Worm (Caenorhabditis elegans) whole organism, L3 larva: ENCODE measurements around the gene R102.2.

Experiments
- R02D3.7 ChIP-seq: fragments of 150-350 bp; optimal IDR thresholded peaks from 2 replicates; lab custom pipeline; 2014; ENCODE audit warnings: missing biosample characterization, missing genetic modification characterization
- ZK546.5 ChIP-seq: sonication (generic microtip); optimal IDR thresholded peaks from 2 replicates; lab custom pipeline; 2017; ENCODE audit warnings: missing biosample characterization, missing genetic modification characterization
- aly-2 ChIP-seq: fragments of 150-350 bp; optimal IDR thresholded peaks from 2 replicates; lab custom pipeline; 2014; ENCODE audit warnings: missing biosample characterization, missing genetic modification characterization
- ceh-16 ChIP-seq: sonication (generic microtip); optimal IDR thresholded peaks from 2 replicates; lab custom pipeline; 2017; ENCODE audit warnings: missing biosample characterization, missing genetic modification characterization
- ceh-28 ChIP-seq: fragments of 150-350 bp; optimal IDR thresholded peaks from 2 replicates; lab custom pipeline; 2014; ENCODE audit warnings: missing biosample characterization, missing genetic modification reagents, missing genetic modification characterization
- ceh-82 ChIP-seq: fragments of 150-350 bp; optimal IDR thresholded peaks from 2 replicates; lab custom pipeline; 2014; ENCODE audit warnings: missing biosample characterization, missing genetic modification characterization
- ceh-9 ChIP-seq: sonication (generic microtip); optimal IDR thresholded peaks from 2 replicates; lab custom pipeline; 2018; ENCODE audit warnings: missing biosample characterization, missing genetic modification characterization
- daf-12 ChIP-seq: fragments of 150-350 bp; optimal IDR thresholded peaks from 2 replicates; lab custom pipeline; 2014; ENCODE audit warnings: missing biosample characterization, missing genetic modification reagents, missing genetic modification characterization
- egl-27 ChIP-seq: sonication (generic microtip); optimal IDR thresholded peaks from 4 replicates; lab custom pipeline; 2017; ENCODE audit warnings: missing biosample characterization, missing genetic modification reagents, missing genetic modification characterization
- egl-5 ChIP-seq: fragments of 150-350 bp; optimal IDR thresholded peaks from 2 replicates; lab custom pipeline; 2017; ENCODE audit warnings: missing biosample characterization, missing genetic modification reagents, missing genetic modification characterization, inconsistent platforms
- elt-1 ChIP-seq: fragments of 150-350 bp; optimal IDR thresholded peaks from 2 replicates; lab custom pipeline; 2014; ENCODE audit warnings: missing biosample characterization, missing genetic modification characterization
- elt-3 ChIP-seq, 3 experiments: fragments of 150-350 bp in 1 of 3; sonication (generic microtip) in 2 of 3; optimal IDR thresholded peaks; 2 replicates in 2 of 3; 4 replicates in 1 of 3; lab custom pipeline; 2014 to 2017; ENCODE audit warnings: missing biosample characterization in 3 of 3, missing genetic modification characterization in 3 of 3
- eor-1 ChIP-seq, 2 experiments: fragments of 150-350 bp; optimal IDR thresholded peaks; 2 replicates each; lab custom pipeline; 2014 to 2018; ENCODE audit warnings: missing biosample characterization in 2 of 2, missing genetic modification characterization in 2 of 2
- fkh-10 ChIP-seq: sonication (generic microtip); optimal IDR thresholded peaks from 2 replicates; lab custom pipeline; 2017; ENCODE audit warnings: missing biosample characterization, missing genetic modification reagents, missing genetic modification characterization
- fkh-2 ChIP-seq: fragments of 150-350 bp; optimal IDR thresholded peaks from 2 replicates; lab custom pipeline; 2014; ENCODE audit warnings: missing biosample characterization, missing genetic modification reagents, missing genetic modification characterization
- fos-1 ChIP-seq: fragments of 150-350 bp; optimal IDR thresholded peaks from 2 replicates; lab custom pipeline; 2014; ENCODE audit warnings: missing biosample characterization, missing genetic modification characterization
- hmg-11 ChIP-seq: sonication (generic microtip); optimal IDR thresholded peaks from 2 replicates; lab custom pipeline; 2016; ENCODE audit warnings: missing genetic modification characterization, missing compliant biosample characterization
- lin-15B ChIP-seq: fragments of 150-350 bp; optimal IDR thresholded peaks from 2 replicates; lab custom pipeline; 2014; ENCODE audit warnings: missing biosample characterization, missing genetic modification characterization
- lin-39 ChIP-seq: fragments of 150-350 bp; optimal IDR thresholded peaks from 2 replicates; lab custom pipeline; 2018; ENCODE audit warnings: missing biosample characterization, missing genetic modification reagents, missing genetic modification characterization
- mdl-1 ChIP-seq: fragments of 150-350 bp; optimal IDR thresholded peaks from 2 replicates; lab custom pipeline; 2014; ENCODE audit warnings: missing biosample characterization, missing genetic modification characterization
- mml-1 ChIP-seq: fragments of 150-350 bp; sonication (generic microtip); optimal IDR thresholded peaks from 3 replicates; lab custom pipeline; 2014; ENCODE audit warnings: missing biosample characterization, missing genetic modification characterization
- nfya-1 ChIP-seq: sonication (generic microtip); optimal IDR thresholded peaks from 2 replicates; lab custom pipeline; 2017; ENCODE audit warnings: missing genetic modification characterization, mild to moderate bottlenecking, missing compliant biosample characterization, antibody characterized with exemption, moderate library complexity; ENCODE audit not compliant: insufficient read depth
- nhr-11 ChIP-seq: fragments of 150-350 bp; optimal IDR thresholded peaks from 2 replicates; lab custom pipeline; 2014; ENCODE audit warnings: missing biosample characterization, missing genetic modification characterization
- nhr-12 ChIP-seq: fragments of 150-350 bp; optimal IDR thresholded peaks from 2 replicates; lab custom pipeline; 2014; ENCODE audit warnings: missing biosample characterization, missing genetic modification characterization
- nhr-23 ChIP-seq: fragments of 150-350 bp; optimal IDR thresholded peaks from 2 replicates; lab custom pipeline; 2014; ENCODE audit warnings: missing biosample characterization, missing genetic modification reagents, missing genetic modification characterization
- nhr-237 ChIP-seq: fragments of 150-350 bp; optimal IDR thresholded peaks from 2 replicates; lab custom pipeline; 2014; ENCODE audit warnings: missing biosample characterization, missing genetic modification characterization
- nhr-25 ChIP-seq: sonication (generic microtip); optimal IDR thresholded peaks from 2 replicates; lab custom pipeline; 2017; ENCODE audit warnings: missing biosample characterization, missing genetic modification characterization
- nhr-43 ChIP-seq: sonication (generic microtip); optimal IDR thresholded peaks from 2 replicates; lab custom pipeline; 2016; ENCODE audit warnings: mild to moderate bottlenecking, missing genetic modification characterization, missing compliant biosample characterization; ENCODE audit not compliant: poor library complexity, severe bottlenecking
- nhr-67 ChIP-seq: fragments of 150-350 bp; optimal IDR thresholded peaks from 2 replicates; lab custom pipeline; 2014; ENCODE audit warnings: missing biosample characterization, missing genetic modification characterization
- nhr-76 ChIP-seq: fragments of 150-350 bp; sonication (generic microtip); optimal IDR thresholded peaks from 5 replicates; lab custom pipeline; 2014; ENCODE audit warnings: missing biosample characterization, missing genetic modification characterization
- nhr-77 ChIP-seq: fragments of 150-350 bp; optimal IDR thresholded peaks from 2 replicates; lab custom pipeline; 2014; ENCODE audit warnings: missing biosample characterization, missing genetic modification characterization
- pha-4 ChIP-seq: fragments of 150-350 bp; optimal IDR thresholded peaks from 2 replicates; lab custom pipeline; 2014; ENCODE audit warnings: missing biosample characterization, missing genetic modification reagents, missing genetic modification characterization
- pqm-1 ChIP-seq: fragments of 150-350 bp; optimal IDR thresholded peaks from 2 replicates; lab custom pipeline; 2017; ENCODE audit warnings: missing biosample characterization, missing genetic modification characterization, inconsistent platforms
- sea-2 ChIP-seq: fragments of 150-350 bp; sonication (generic microtip); optimal IDR thresholded peaks from 4 replicates; lab custom pipeline; 2014; ENCODE audit warnings: missing biosample characterization, missing genetic modification reagents, missing genetic modification characterization
- skn-1 ChIP-seq: fragments of 150-350 bp; optimal IDR thresholded peaks from 2 replicates; lab custom pipeline; 2014; ENCODE audit warnings: missing biosample characterization, missing genetic modification characterization
- unc-39 ChIP-seq: sonication (generic microtip); optimal IDR thresholded peaks from 4 replicates; lab custom pipeline; 2017; ENCODE audit warnings: missing biosample characterization, missing genetic modification characterization
- unc-62 ChIP-seq: fragments of 150-350 bp; sonication (generic microtip); optimal IDR thresholded peaks from 4 replicates; lab custom pipeline; 2014; ENCODE audit warnings: missing biosample characterization, missing genetic modification reagents, missing genetic modification characterization
- zag-1 ChIP-seq: fragments of 150-350 bp; optimal IDR thresholded peaks from 2 replicates; lab custom pipeline; 2014; ENCODE audit warnings: missing biosample characterization, missing genetic modification characterization
- ztf-11 ChIP-seq: fragments of 150-350 bp; optimal IDR thresholded peaks from 2 replicates; lab custom pipeline; 2014; ENCODE audit warnings: missing biosample characterization, missing genetic modification characterization
- ztf-4 ChIP-seq: fragments of 150-350 bp; optimal IDR thresholded peaks from 2 replicates; lab custom pipeline; 2014; ENCODE audit warnings: missing biosample characterization, missing genetic modification characterization

R102.2 gene

ce11 chrIV:10685758-10686157 is 1.6 kb upstream of the R102.2 start, which contains the start of the genes K08C7.6 and R102.1:
Gene K08C7.6 (minus strand): TSS chrIV:10685858.
Gene R102.1 (plus strand): TSS chrIV:10686048.
- no peak for TF ChIP-seq fkh-2 (tag; lab: Kevin White, UChicago)
- TF ChIP-seq eor-1 (tag; optimal IDR thresholded peaks at IDR 0.05; lab: Kevin White, UChicago): no peak
- TF ChIP-seq ceh-82 (tag; lab: Kevin White, UChicago): no peak
- no peak for TF ChIP-seq nfya-1 (tag; lab: Kevin White, UChicago)
- no peak for TF ChIP-seq nhr-76 (tag; lab: Kevin White, UChicago)
- TF ChIP-seq unc-39 (tag; lab: Kevin White, UChicago): no peak
- TF ChIP-seq R02D3.7 (tag; lab: Kevin White, UChicago): no peak
- no peak for TF ChIP-seq mdl-1 (tag; lab: Kevin White, UChicago)
- no peak for TF ChIP-seq aly-2 (tag; lab: Kevin White, UChicago)
- no peak for TF ChIP-seq ceh-9
- no peak for TF ChIP-seq ZK546.5
- TF ChIP-seq elt-3 (tag; optimal IDR thresholded peaks at IDR 0.05; lab: Kevin White, UChicago): no peak
- no peak for TF ChIP-seq egl-5
- TF ChIP-seq unc-62 (GFP tag; lab: Kevin White, UChicago): no peak
- TF ChIP-seq ceh-16 (tag; lab: Kevin White, UChicago): no peak
- TF ChIP-seq skn-1 (tag; lab: Kevin White, UChicago): no peak
- no peak for TF ChIP-seq nhr-23 (tag; lab: Kevin White, UChicago)
- no peak for TF ChIP-seq elt-1 (tag; lab: Kevin White, UChicago)

- TF ChIP-seq nhr-43: no peak
- no peak for TF ChIP-seq unc-62 (GFP tag; lab: Kevin White, UChicago)
- no peak for TF ChIP-seq nhr-12 (tag; lab: Kevin White, UChicago)
- TF ChIP-seq nhr-11 (tag; lab: Kevin White, UChicago): peak; percentile 7
- TF ChIP-seq, all 47 proteins: peak for 1
These were observed 1.7 kb downstream of the R102.2 start, which contains the start of gene R102.3 for ce11 chrIV:10688972-10689567. Gene R102.3 (plus strand): TSS chrIV:10689517.

ce11 chrIV:10690139-10690538 is 2.7 kb downstream of the R102.2 start, which contains the start of gene R102.8:
Gene R102.8 (minus strand): TSS chrIV:10690239.
- TF ChIP-seq ceh-16 (tag; lab: Kevin White, UChicago): no peak
- TF ChIP-seq elt-1 (tag; lab: Kevin White, UChicago): no peak
- no peak for TF ChIP-seq unc-62 (GFP tag; lab: Kevin White, UChicago)
- TF ChIP-seq eor-1 (tag; optimal IDR thresholded peaks at IDR 0.05; lab: Kevin White, UChicago): no peak

DNA sequence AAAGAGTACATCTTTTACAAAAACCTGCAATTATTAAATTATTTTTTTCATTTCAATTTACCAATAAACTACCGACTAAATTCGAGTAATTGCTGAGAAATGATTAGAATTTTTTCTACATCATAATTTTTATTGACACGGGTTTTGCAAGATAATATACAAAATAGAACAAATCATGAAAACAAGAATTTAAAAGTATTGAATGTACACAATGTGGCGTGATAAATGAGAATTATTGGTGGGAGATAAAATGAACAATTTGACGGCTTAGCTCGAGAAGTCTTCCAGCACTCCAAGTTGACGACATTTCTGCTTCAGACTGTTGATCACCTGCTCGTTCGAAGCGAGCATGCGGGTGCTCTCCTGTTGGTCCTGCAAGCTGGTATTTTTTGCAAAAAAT is 7.8 kb downstream of the R102.2 start, which contains the start of gene R102.4:
Gene R102.4, minus strand, starts transcription at position 101 of the 400 bp plus-strand sequence.
- TF ChIP-seq nhr-12 (tag; lab: Kevin White, UChicago) (no peak), ceh-9 (no peak), R02D3.7 (tag; lab: Kevin White, UChicago) (no peak), nhr-43 (no peak), ceh-82 (tag; lab: Kevin White, UChicago) (no peak), lin-15B (tag; lab: Kevin White, UChicago) (no peak), zag-1 (tag; lab: Kevin White, UChicago) (no peak), nhr-25 (no peak), unc-39 (tag; lab: Kevin White, UChicago) (no peak), nhr-23 (tag; lab: Kevin White, UChicago) (no peak), egl-27 (no peak), ztf-11 (no peak), ceh-28 (tag; lab: Kevin White, UChicago) (no peak), nfya-1 (tag; lab: Kevin White, UChicago) (no peak)

DNA sequence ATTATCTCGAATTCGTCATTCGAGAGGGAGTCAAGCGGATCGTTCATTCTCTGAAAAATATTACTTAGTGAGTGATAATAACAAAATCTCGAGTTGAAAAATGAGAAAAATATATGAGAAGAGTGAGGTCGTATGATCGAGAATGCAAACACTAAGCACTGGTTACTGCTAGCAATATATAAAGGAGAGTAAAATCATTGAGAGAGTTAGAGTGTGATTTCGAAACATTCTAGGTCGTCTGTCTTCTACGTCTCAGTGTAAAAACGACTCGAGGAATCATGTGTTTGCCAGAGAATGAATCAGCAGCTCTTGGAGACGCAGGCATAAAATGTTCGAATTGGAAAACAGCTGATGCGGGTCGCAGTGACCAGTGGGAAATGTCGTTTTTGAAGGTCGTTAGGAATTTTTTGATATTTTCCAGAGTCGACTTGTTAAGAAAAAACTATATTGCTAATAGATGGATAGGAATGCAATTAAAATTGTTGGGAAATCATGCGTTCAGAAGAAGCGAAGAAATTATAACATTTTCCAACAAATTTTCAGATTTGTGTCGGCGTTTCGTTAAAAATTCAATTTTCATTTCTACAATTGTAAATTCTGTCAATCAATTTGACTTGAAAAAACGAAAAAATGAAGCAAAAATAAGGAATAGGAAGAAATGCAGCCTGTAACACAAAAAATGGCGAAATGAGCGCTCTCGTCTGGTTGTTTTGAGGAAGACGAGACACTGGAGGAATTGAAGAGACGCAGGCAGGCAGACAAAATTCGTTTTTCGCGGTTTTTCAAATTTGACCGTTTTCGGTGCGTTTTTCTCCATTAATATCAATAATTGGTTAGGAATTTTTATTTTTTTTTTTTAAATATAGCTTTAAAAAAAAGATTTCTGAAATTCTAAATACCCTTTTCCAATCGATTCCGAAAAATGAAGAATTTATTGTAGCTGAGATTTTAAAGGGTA is 9.9 kb downstream of the R102.2 start, which contains the start of gene allo-1:
Gene allo-1, minus strand, starts transcription at position 51 of the 958 bp plus-strand sequence.
- TF ChIP-seq R02D3.7 (tag; lab: Kevin White, UChicago) (no peak), elt-1 (tag; lab: Kevin White, UChicago) (no peak), nhr-67 (tag; lab: Kevin White, UChicago) (no peak), ztf-4 (tag; lab: Kevin White, UChicago) (no peak), fos-1 (tag; lab: Kevin White, UChicago) (no peak), nfya-1 (tag; lab: Kevin White, UChicago) (peak; percentile 36), ceh-82 (tag; lab: Kevin White, UChicago) (no peak), sea-2 (GFP tag; lab: Kevin White, UChicago) (no peak), nhr-77 (no peak), hmg-11 (tag; lab: Kevin White, UChicago) (peak; percentile 45), ZK546.5 (no peak), lin-39 (tag; lab: Kevin White, UChicago) (peak; percentile 40), ceh-28 (tag; lab: Kevin White, UChicago) (peak; percentile 33), eor-1 (tag; optimal IDR thresholded peaks at IDR 0.05; lab: Kevin White, UChicago) (no peak), mml-1 (tag; lab: Kevin White, UChicago) (no peak), pha-4 (tag; lab: Kevin White, UChicago) (peak; percentile 67), nhr-237 (tag; lab: Kevin White, UChicago) (no peak), elt-3 (tag; optimal IDR thresholded peaks at IDR 0.05; lab: Kevin White, UChicago) (no peak), pqm-1 (tag; lab: Kevin White, UChicago) (peak; percentile 15), fkh-10 (no peak), daf-12 (tag; lab: Kevin White, UChicago) (no peak)
